5 fruit fly cellular contexts compared by ENCODE assay signal in the genomic region with DNA sequence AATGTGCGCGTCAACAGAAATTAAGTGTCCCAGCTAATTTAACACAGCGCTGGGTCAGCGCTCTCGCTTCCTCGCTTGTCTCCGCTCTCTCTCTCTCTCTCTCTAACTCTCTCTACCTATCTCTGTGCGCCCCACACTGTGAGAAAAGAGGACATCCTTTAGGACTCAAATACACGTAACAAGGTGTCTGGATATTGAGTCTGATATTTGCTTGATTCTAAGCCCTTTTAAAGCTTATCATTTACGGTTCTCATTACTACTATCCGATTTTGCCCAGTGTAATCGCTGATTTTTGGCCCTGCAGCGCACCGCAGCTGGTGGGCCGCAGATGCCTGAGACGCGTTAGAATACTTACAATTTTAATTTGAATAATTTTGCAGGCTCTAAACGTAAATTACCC.
A peak's percentile ranks its signal among the peaks of the same experiment; 100 is the strongest.
TF ChIP-seq lines count a peak whose summit lies in the region.

No protein-coding gene starts in this region.

- no peak for TF ChIP-seq CTCF in whole organism, embryonic (GFP tag; optimal IDR thresholded peaks at IDR 0.05; lab: Kevin White, UChicago)

TF ChIP-seq in whole organism, adult, 20 proteins besides CTCF, POLR2A, EP300 and RAD21:
- peak; percentile 30 for TF ChIP-seq CG5204 (GFP tag; optimal IDR thresholded peaks at IDR 0.05; lab: Kevin White, UChicago)
- TF ChIP-seq tj (GFP tag; optimal IDR thresholded peaks at IDR 0.05; lab: Kevin White, UChicago) = no peak
- TF ChIP-seq CG12768 (GFP tag; optimal IDR thresholded peaks at IDR 0.05; lab: Kevin White, UChicago) = no peak
- no peak for TF ChIP-seq cnc (optimal IDR thresholded peaks at IDR 0.05; lab: Kevin White, UChicago)

TF ChIP-seq in whole organism, embryonic, 481 proteins besides CTCF, POLR2A, EP300 and RAD21 (continues in another document):
- TF ChIP-seq CG12769 (tag; optimal IDR thresholded peaks at IDR 0.05; lab: Kevin White, UChicago) (peak; percentile 68), ewg (GFP tag; optimal IDR thresholded peaks at IDR 0.05; lab: Kevin White, UChicago) (peak; percentile 3), CG5180 (GFP tag; optimal IDR thresholded peaks at IDR 0.05; lab: Kevin White, UChicago) (no peak), tin (GFP tag; optimal IDR thresholded peaks at IDR 0.05; lab: Kevin White, UChicago) (peak; percentile 4), Bgb (GFP tag; IDR thresholded peaks at IDR 0.05; lab: Robert Waterston, UW; ENCODE audit: partially characterized antibody) (no peak), ab (GFP tag; optimal IDR thresholded peaks at IDR 0.05; lab: Kevin White, UChicago) (no peak), CG11247 (GFP tag; IDR thresholded peaks at IDR 0.05; lab: Robert Waterston, UW) (no peak), CG13123 (GFP tag; optimal IDR thresholded peaks at IDR 0.05; lab: Kevin White, UChicago) (no peak), shn (GFP tag; optimal IDR thresholded peaks at IDR 0.05; lab: Kevin White, UChicago) (no peak), CG17912 (GFP tag; optimal IDR thresholded peaks at IDR 0.05; lab: Kevin White, UChicago) (no peak), Xbp1 (GFP tag; optimal IDR thresholded peaks at IDR 0.05; lab: Kevin White, UChicago) (peak; percentile 48), CG15696 (tag; optimal IDR thresholded peaks at IDR 0.05; lab: Kevin White, UChicago) (peak; percentile 9), maf-S (GFP tag; optimal IDR thresholded peaks at IDR 0.05; lab: Kevin White, UChicago) (no peak), CG31365 (tag; optimal IDR thresholded peaks at IDR 0.05; lab: Kevin White, UChicago) (no peak), hkb (optimal IDR thresholded peaks at IDR 0.05; lab: Kevin White, UChicago) (no peak), hkb (GFP tag; IDR thresholded peaks at IDR 0.05; lab: Robert Waterston, UW) (peak; percentile 45), Sry-β (GFP tag; optimal IDR thresholded peaks at IDR 0.05; lab: Kevin White, UChicago) (no peak), NK7.1 (GFP tag; optimal IDR thresholded peaks at IDR 0.05; lab: Kevin White, UChicago) (no peak), mam (GFP tag; optimal IDR thresholded peaks at IDR 0.05; lab: Kevin White, UChicago) (peak; percentile 40), CG32767 (GFP tag; IDR thresholded peaks at IDR 0.05; lab: Robert Waterston, UW) (no peak), CG6654 (GFP tag; optimal IDR thresholded peaks at IDR 0.05; lab: Kevin White, UChicago) (no peak)

TF ChIP-seq in whole organism, prepupa, 60 proteins besides CTCF, POLR2A, EP300 and RAD21 (continues in another document):
- no peak for TF ChIP-seq CG7368 (GFP tag; optimal IDR thresholded peaks at IDR 0.05; lab: Kevin White, UChicago)
- no peak for TF ChIP-seq CG6276 (GFP tag; optimal IDR thresholded peaks at IDR 0.05; lab: Kevin White, UChicago)
- TF ChIP-seq ss (GFP tag; optimal IDR thresholded peaks at IDR 0.05; lab: Kevin White, UChicago) = no peak
- no peak for TF ChIP-seq Blimp-1 (GFP tag; optimal IDR thresholded peaks at IDR 0.05; lab: Kevin White, UChicago)
- no peak for TF ChIP-seq CG16779 (tag; optimal IDR thresholded peaks at IDR 0.05; lab: Kevin White, UChicago)
- no peak for TF ChIP-seq CG4318 (GFP tag; optimal IDR thresholded peaks at IDR 0.05; lab: Kevin White, UChicago)
- no peak for TF ChIP-seq Ets96B (tag; optimal IDR thresholded peaks at IDR 0.05; lab: Kevin White, UChicago)
- peak; percentile 2 for TF ChIP-seq Smox (GFP tag; optimal IDR thresholded peaks at IDR 0.05; lab: Kevin White, UChicago)
- TF ChIP-seq topi (GFP tag; optimal IDR thresholded peaks at IDR 0.05; lab: Kevin White, UChicago) = no peak
- TF ChIP-seq spab (GFP tag; optimal IDR thresholded peaks at IDR 0.05; lab: Kevin White, UChicago) = no peak
- TF ChIP-seq Eip78C (GFP tag; lab: Kevin White, UChicago) = peak; percentile 36
- no peak for TF ChIP-seq CG11762 (GFP tag; optimal IDR thresholded peaks at IDR 0.05; lab: Kevin White, UChicago; ENCODE audit: insufficient read depth)
- TF ChIP-seq Hr39 (GFP tag; optimal IDR thresholded peaks at IDR 0.05; lab: Kevin White, UChicago) = peak; percentile 12
- peak; percentile 35; the same call in 1 of the 2 replicates for TF ChIP-seq CG15336 (GFP tag; IDR thresholded peaks at IDR 0.05; lab: Robert Waterston, UW)
- TF ChIP-seq CG8119 (GFP tag; IDR thresholded peaks at IDR 0.05; lab: Robert Waterston, UW) = no peak
- no peak for TF ChIP-seq salr (GFP tag; optimal IDR thresholded peaks at IDR 0.05; lab: Kevin White, UChicago)
- TF ChIP-seq Sox15 (GFP tag; optimal IDR thresholded peaks at IDR 0.05; lab: Kevin White, UChicago) = no peak
- no peak for TF ChIP-seq dac (GFP tag; optimal IDR thresholded peaks at IDR 0.05; lab: Kevin White, UChicago)
- TF ChIP-seq CG10669 (GFP tag; optimal IDR thresholded peaks at IDR 0.05; lab: Kevin White, UChicago) = peak; percentile 3
- no peak for TF ChIP-seq CG11294 (GFP tag; IDR thresholded peaks at IDR 0.05; lab: Robert Waterston, UW)
- TF ChIP-seq dsx (GFP tag; optimal IDR thresholded peaks at IDR 0.05; lab: Kevin White, UChicago; ENCODE audit: poor library complexity, severe bottlenecking) = no peak
- no peak for TF ChIP-seq Lpt (GFP tag; optimal IDR thresholded peaks at IDR 0.05; lab: Kevin White, UChicago)

TF ChIP-seq in whole organism, pupa, 21 proteins besides CTCF, POLR2A, EP300 and RAD21:
- TF ChIP-seq CG4496 (GFP tag; IDR thresholded peaks at IDR 0.05; lab: Robert Waterston, UW) = peak; percentile 48; the same call in 1 of the 3 replicates
- TF ChIP-seq CG8159 (tag; optimal IDR thresholded peaks at IDR 0.05; lab: Kevin White, UChicago) = peak; percentile 18
- TF ChIP-seq CG15710 (tag; optimal IDR thresholded peaks at IDR 0.05; lab: Kevin White, UChicago) = peak; percentile 8
- TF ChIP-seq Ets98B (GFP tag; IDR thresholded peaks at IDR 0.05; lab: Robert Waterston, UW) = no peak

TF ChIP-seq in whole organism, wandering third instar larva, 38 proteins besides CTCF, POLR2A, EP300 and RAD21:
- TF ChIP-seq rgr (GFP tag; optimal IDR thresholded peaks at IDR 0.05; lab: Kevin White, UChicago) (peak; percentile 5), Abd-B (GFP tag; optimal IDR thresholded peaks at IDR 0.05; lab: Kevin White, UChicago) (no peak)
